Worm (Caenorhabditis elegans) whole organism, L3 larva: Measurements from ENCODE around the gene syd-1.

Source experiments
- R02D3.7 ChIP-seq: fragments of 150-350 bp; optimal IDR thresholded peaks from 2 replicates; lab custom pipeline; 2014; ENCODE audit warnings: missing biosample characterization, missing genetic modification characterization
- aly-2 ChIP-seq: fragments of 150-350 bp; optimal IDR thresholded peaks from 2 replicates; lab custom pipeline; 2014; ENCODE audit warnings: missing biosample characterization, missing genetic modification characterization
- egl-27 ChIP-seq: sonication (generic microtip); optimal IDR thresholded peaks from 4 replicates; lab custom pipeline; 2017; ENCODE audit warnings: missing biosample characterization, missing genetic modification reagents, missing genetic modification characterization
- fos-1 ChIP-seq: fragments of 150-350 bp; optimal IDR thresholded peaks from 2 replicates; lab custom pipeline; 2014; ENCODE audit warnings: missing biosample characterization, missing genetic modification characterization
- lin-39 ChIP-seq: fragments of 150-350 bp; optimal IDR thresholded peaks from 2 replicates; lab custom pipeline; 2018; ENCODE audit warnings: missing biosample characterization, missing genetic modification reagents, missing genetic modification characterization
- mdl-1 ChIP-seq: fragments of 150-350 bp; optimal IDR thresholded peaks from 2 replicates; lab custom pipeline; 2014; ENCODE audit warnings: missing biosample characterization, missing genetic modification characterization
- nhr-25 ChIP-seq: sonication (generic microtip); optimal IDR thresholded peaks from 2 replicates; lab custom pipeline; 2017; ENCODE audit warnings: missing biosample characterization, missing genetic modification characterization
- skn-1 ChIP-seq: fragments of 150-350 bp; optimal IDR thresholded peaks from 2 replicates; lab custom pipeline; 2014; ENCODE audit warnings: missing biosample characterization, missing genetic modification characterization
- unc-39 ChIP-seq: sonication (generic microtip); optimal IDR thresholded peaks from 4 replicates; lab custom pipeline; 2017; ENCODE audit warnings: missing biosample characterization, missing genetic modification characterization
- unc-62 ChIP-seq: fragments of 150-350 bp; sonication (generic microtip); optimal IDR thresholded peaks from 4 replicates; lab custom pipeline; 2014; ENCODE audit warnings: missing biosample characterization, missing genetic modification reagents, missing genetic modification characterization
- ztf-11 ChIP-seq: fragments of 150-350 bp; optimal IDR thresholded peaks from 2 replicates; lab custom pipeline; 2014; ENCODE audit warnings: missing biosample characterization, missing genetic modification characterization

ce11 chrII:7570820-7571219 is 23.9 kb downstream of the syd-1 start:
- TF ChIP-seq unc-62 (GFP tag; lab: Kevin White, UChicago), result no peak
- no peak for TF ChIP-seq ztf-11 (tag; lab: Kevin White, UChicago)
- no peak for TF ChIP-seq skn-1 (tag; lab: Kevin White, UChicago)
- no peak for TF ChIP-seq lin-39 (tag; lab: Kevin White, UChicago)
- TF ChIP-seq nhr-25, result no peak
- no peak for TF ChIP-seq mdl-1 (tag; lab: Kevin White, UChicago)
- TF ChIP-seq egl-27 (tag; lab: Kevin White, UChicago), result no peak
- no peak for TF ChIP-seq R02D3.7 (tag; lab: Kevin White, UChicago)
- TF ChIP-seq fos-1 (tag; lab: Kevin White, UChicago), result no peak
- TF ChIP-seq unc-39 (tag; lab: Kevin White, UChicago), result no peak
- TF ChIP-seq aly-2 (tag; lab: Kevin White, UChicago), result no peak
